Fruit fly (Drosophila melanogaster) whole organism, wandering third instar larva: ENCODE data around the gene GATAd.

Source experiments
- Dfd ChIP-seq: fragments of >200 bp; optimal IDR thresholded peaks from 2 replicates; lab custom pipeline; 2017; ENCODE audit warnings: missing biosample characterization, missing genetic modification characterization
- br ChIP-seq: fragments of 200-800 bp; sonication (Bioruptor generic); optimal IDR thresholded peaks from 2 replicates; lab custom pipeline; 2016; ENCODE audit warnings: missing biosample characterization, missing genetic modification characterization
- fru ChIP-seq: fragments of 200-800 bp; sonication (Bioruptor generic); optimal IDR thresholded peaks from 3 replicates; lab custom pipeline; 2016; ENCODE audit warnings: missing biosample characterization, mild to moderate bottlenecking, missing genetic modification characterization
- pan ChIP-seq: fragments of >200 bp; optimal IDR thresholded peaks from 2 replicates; lab custom pipeline; 2017
- tai ChIP-seq: sonication (Bioruptor generic); optimal IDR thresholded peaks from 2 replicates; lab custom pipeline; 2016; ENCODE audit warnings: missing biosample characterization, missing genetic modification characterization

- TF ChIP-seq br (GFP tag; lab: Kevin White, UChicago) (no peak), pan (no peak), fru (no peak), tai (no peak), Dfd (GFP tag; lab: Kevin White, UChicago) (no peak)
These were observed 29.7 kb upstream of the GATAd start, which contains the start of gene nmd for dm6 chr2L:10303786-10304185.
